Fruit fly (Drosophila melanogaster) whole organism, wandering third instar larva: ENCODE measurements around the gene trr.

ENCODE experiments used
- Abd-B ChIP-seq: fragments of >200 bp; optimal IDR thresholded peaks from 2 replicates; lab custom pipeline; 2017; ENCODE audit warnings: missing biosample characterization, missing genetic modification characterization
- CG32264 ChIP-seq: fragments of 200-800 bp; sonication (Bioruptor generic); optimal IDR thresholded peaks from 2 replicates; lab custom pipeline; 2016; ENCODE audit warnings: missing biosample characterization, missing genetic modification characterization
- CG9705 ChIP-seq: fragments of 200-800 bp; sonication (Bioruptor generic); optimal IDR thresholded peaks from 2 replicates; lab custom pipeline; 2018; ENCODE audit warnings: missing biosample characterization, mild to moderate bottlenecking, missing genetic modification characterization
- CrebA ChIP-seq: fragments of 200-800 bp; sonication (Bioruptor generic); optimal IDR thresholded peaks from 2 replicates; lab custom pipeline; 2016; ENCODE audit warnings: missing biosample characterization, mild to moderate bottlenecking, missing genetic modification characterization, borderline replicate concordance
- Dfd ChIP-seq: fragments of >200 bp; optimal IDR thresholded peaks from 2 replicates; lab custom pipeline; 2017; ENCODE audit warnings: missing biosample characterization, missing genetic modification characterization
- Dif ChIP-seq: fragments of 200-275, 200-300 bp; sonication (Bioruptor generic); optimal IDR thresholded peaks from 2 replicates; lab custom pipeline; 2018; ENCODE audit warnings: missing biosample characterization, missing genetic modification characterization; ENCODE audit not compliant: partially characterized antibody
- GATAd ChIP-seq: sonication (Bioruptor generic); optimal IDR thresholded peaks from 2 replicates; lab custom pipeline; 2016; ENCODE audit warnings: missing biosample characterization, missing genetic modification characterization
- HLH106 ChIP-seq: fragments of 200-800 bp; optimal IDR thresholded peaks from 3 replicates; lab custom pipeline; 2019; ENCODE audit warnings: missing biosample characterization, mild to moderate bottlenecking, missing genetic modification characterization, moderate library complexity
- Hnf4 ChIP-seq: fragments of 200-800 bp; sonication (Bioruptor generic); optimal IDR thresholded peaks from 2 replicates; lab custom pipeline; 2016; ENCODE audit warnings: missing biosample characterization, mild to moderate bottlenecking, missing genetic modification characterization
- Hr78 ChIP-seq: fragments of >200 bp; optimal IDR thresholded peaks from 2 replicates; lab custom pipeline; 2017; ENCODE audit warnings: missing biosample characterization, missing genetic modification characterization
- Hr83 ChIP-seq: fragments of 200-300 bp; sonication (Bioruptor generic); optimal IDR thresholded peaks from 2 replicates; lab custom pipeline; 2016; ENCODE audit warnings: missing biosample characterization, mild to moderate bottlenecking, missing genetic modification characterization, moderate library complexity; ENCODE audit not compliant: poor library complexity, severe bottlenecking
- Jra ChIP-seq: sonication (Bioruptor generic); optimal IDR thresholded peaks from 2 replicates; lab custom pipeline; 2016; ENCODE audit warnings: missing biosample characterization, missing genetic modification characterization
- Mio ChIP-seq: sonication (Bioruptor generic); optimal IDR thresholded peaks from 2 replicates; lab custom pipeline; 2016; ENCODE audit warnings: missing biosample characterization, missing genetic modification characterization
- Myc ChIP-seq: fragments of >200 bp; optimal IDR thresholded peaks from 2 replicates; lab custom pipeline; 2017
- N ChIP-seq: fragments of >200 bp; optimal IDR thresholded peaks from 2 replicates; lab custom pipeline; 2018; ENCODE audit warnings: missing biosample characterization, missing external identifiers, missing genetic modification characterization
- OdsH ChIP-seq: fragments of 200-800 bp; sonication (Bioruptor generic); optimal IDR thresholded peaks from 2 replicates; lab custom pipeline; 2016; ENCODE audit warnings: missing biosample characterization, mild to moderate bottlenecking, missing genetic modification characterization
- Rel ChIP-seq, 2 experiments: fragments of 200-800 bp; sonication (Bioruptor generic) in 1 of 2; optimal IDR thresholded peaks; 2 replicates in 1 of 2; 3 replicates in 1 of 2; lab custom pipeline; 2016 to 2019; ENCODE audit warnings: mild to moderate bottlenecking in 2 of 2, missing biosample characterization in 2 of 2, missing genetic modification characterization in 2 of 2, moderate library complexity in 1 of 2
- Sp1 ChIP-seq: fragments of 200-800 bp; sonication (Bioruptor generic); optimal IDR thresholded peaks from 3 replicates; lab custom pipeline; 2019; ENCODE audit warnings: missing biosample characterization, mild to moderate bottlenecking, missing genetic modification characterization, moderate library complexity
- Vsx2 ChIP-seq: fragments of 200-300, 225-300 bp; sonication (Bioruptor generic); optimal IDR thresholded peaks from 2 replicates; lab custom pipeline; 2018; ENCODE audit warnings: missing biosample characterization, missing genetic modification characterization; ENCODE audit not compliant: partially characterized antibody
- br ChIP-seq: fragments of 200-800 bp; sonication (Bioruptor generic); optimal IDR thresholded peaks from 2 replicates; lab custom pipeline; 2016; ENCODE audit warnings: missing biosample characterization, missing genetic modification characterization
- brk ChIP-seq: fragments of 200-800 bp; sonication (Bioruptor generic); optimal IDR thresholded peaks from 2 replicates; lab custom pipeline; 2016; ENCODE audit warnings: missing biosample characterization, mild to moderate bottlenecking, missing genetic modification characterization
- dl ChIP-seq, 2 experiments: fragments of 175-275, 200-275 bp in 1 of 2; fragments of 200-275 bp in 1 of 2; sonication (Bioruptor generic); optimal IDR thresholded peaks; lab custom pipeline; 2018; ENCODE audit warnings: mild to moderate bottlenecking in 2 of 2, missing biosample characterization in 2 of 2, missing genetic modification characterization in 2 of 2, moderate library complexity in 2 of 2; ENCODE audit not compliant: partially characterized antibody in 2 of 2, insufficient read depth in 1 of 2
- dmrt93B ChIP-seq: fragments of 200-800 bp; sonication (Bioruptor generic); optimal IDR thresholded peaks from 2 replicates; lab custom pipeline; 2018; ENCODE audit warnings: missing biosample characterization, mild to moderate bottlenecking, missing genetic modification characterization
- dsf ChIP-seq: sonication (Bioruptor generic); optimal IDR thresholded peaks from 2 replicates; lab custom pipeline; 2016; ENCODE audit warnings: missing biosample characterization, missing genetic modification characterization, borderline replicate concordance
- ey ChIP-seq: fragments of 200-800 bp; sonication (Bioruptor generic); optimal IDR thresholded peaks from 2 replicates; lab custom pipeline; 2016; ENCODE audit warnings: missing biosample characterization, missing genetic modification characterization
- foxo ChIP-seq, 2 experiments: fragments of 200-800 bp; sonication (Bioruptor generic); optimal IDR thresholded peaks; 2 replicates in 1 of 2; 3 replicates in 1 of 2; lab custom pipeline; 2016 to 2017; ENCODE audit warnings: missing biosample characterization in 2 of 2, missing genetic modification characterization in 2 of 2
- fru ChIP-seq: fragments of 200-800 bp; sonication (Bioruptor generic); optimal IDR thresholded peaks from 3 replicates; lab custom pipeline; 2016; ENCODE audit warnings: missing biosample characterization, mild to moderate bottlenecking, missing genetic modification characterization
- h ChIP-seq: fragments of 200-800 bp; sonication (Bioruptor generic); optimal IDR thresholded peaks from 3 replicates; lab custom pipeline; 2016; ENCODE audit warnings: missing biosample characterization, mild to moderate bottlenecking, missing genetic modification characterization
- jim ChIP-seq: fragments of 175-275, 200-325 bp; sonication (Bioruptor generic); optimal IDR thresholded peaks from 2 replicates; lab custom pipeline; 2016; ENCODE audit warnings: missing biosample characterization, mild to moderate bottlenecking, missing genetic modification characterization
- pan ChIP-seq: fragments of >200 bp; optimal IDR thresholded peaks from 2 replicates; lab custom pipeline; 2017
- psq ChIP-seq: fragments of 200-800 bp; sonication (Bioruptor generic); optimal IDR thresholded peaks from 3 replicates; lab custom pipeline; 2017; ENCODE audit warnings: missing biosample characterization, mild to moderate bottlenecking, missing genetic modification characterization, moderate library complexity
- rgr ChIP-seq: fragments of 200-800 bp; sonication (Bioruptor generic); optimal IDR thresholded peaks from 3 replicates; lab custom pipeline; 2016; ENCODE audit warnings: missing biosample characterization, mild to moderate bottlenecking, missing genetic modification characterization
- sage ChIP-seq: fragments of 200-800 bp; sonication (Bioruptor generic); optimal IDR thresholded peaks from 2 replicates; lab custom pipeline; 2016; ENCODE audit warnings: missing biosample characterization, mild to moderate bottlenecking, missing genetic modification characterization
- sv ChIP-seq: fragments of 200-800 bp; sonication (Bioruptor generic); optimal IDR thresholded peaks from 3 replicates; lab custom pipeline; 2016; ENCODE audit warnings: missing biosample characterization, missing genetic modification characterization
- tai ChIP-seq: sonication (Bioruptor generic); optimal IDR thresholded peaks from 2 replicates; lab custom pipeline; 2016; ENCODE audit warnings: missing biosample characterization, missing genetic modification characterization
- usp ChIP-seq: fragments of >200 bp; optimal IDR thresholded peaks from 2 replicates; lab custom pipeline; 2017; ENCODE audit warnings: missing biosample characterization, missing genetic modification characterization
- woc ChIP-seq: sonication (Bioruptor generic); optimal IDR thresholded peaks from 2 replicates; lab custom pipeline; 2016; ENCODE audit warnings: missing biosample characterization, mild to moderate bottlenecking, missing genetic modification characterization

trr gene

DNA sequence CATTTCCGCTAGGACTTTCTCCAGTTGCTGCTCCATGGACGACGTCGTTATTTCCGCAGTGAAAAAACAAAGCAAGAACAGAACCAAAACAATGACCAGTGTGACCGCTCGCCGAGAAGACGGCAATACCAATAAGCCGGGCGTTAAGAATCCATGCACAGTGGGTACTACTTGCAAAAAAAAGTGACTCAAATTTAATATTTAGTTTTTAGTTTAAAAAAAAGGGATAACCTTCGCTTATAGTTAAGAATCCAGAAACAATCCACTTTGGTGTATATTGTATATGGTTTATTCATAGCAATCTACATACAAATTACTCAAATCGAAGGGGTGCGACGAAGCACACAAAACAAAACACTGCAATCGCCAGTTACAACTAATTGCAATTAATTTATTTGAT, 30.9 kb downstream of the trr start, which contains the start of gene Lamtor5:
Gene Lamtor5 (minus strand): TSS at position 105 of the 400 bp plus-strand sequence.
- TF ChIP-seq Hr83 (GFP tag; lab: Kevin White, UChicago), result peak; percentile 1
- peak; percentile 54 for TF ChIP-seq fru (GFP tag; lab: Kevin White, UChicago)
- TF ChIP-seq Dif, result no peak
- TF ChIP-seq Sp1 (GFP tag; lab: Kevin White, UChicago), result peak; percentile 51
- TF ChIP-seq woc (GFP tag; lab: Kevin White, UChicago), result peak; percentile 68
- TF ChIP-seq Hnf4 (GFP tag; lab: Kevin White, UChicago), result peak; percentile 58
- peak; percentile 19 for TF ChIP-seq br (GFP tag; lab: Kevin White, UChicago)
- TF ChIP-seq dl (GFP tag; optimal IDR thresholded peaks at IDR 0.05; lab: Kevin White, UChicago; ENCODE audit: insufficient read depth in 1 of 2, partially characterized antibody in 2 of 2), result no peak
- no peak for TF ChIP-seq brk
- TF ChIP-seq HLH106, result peak; percentile 57
- TF ChIP-seq ey (GFP tag; lab: Kevin White, UChicago), result peak; percentile 35
- no peak for TF ChIP-seq CrebA
- TF ChIP-seq Rel (GFP tag; optimal IDR thresholded peaks at IDR 0.05; lab: Kevin White, UChicago), result no peak
- TF ChIP-seq Rel (tag; optimal IDR thresholded peaks at IDR 0.05; lab: Kevin White, UChicago), result peak; percentile 43
- TF ChIP-seq tai (GFP tag; lab: Kevin White, UChicago), result no peak
- peak; percentile 54 for TF ChIP-seq h (GFP tag; lab: Kevin White, UChicago)
- TF ChIP-seq psq (GFP tag; lab: Kevin White, UChicago), result peak; percentile 36
- no peak for TF ChIP-seq sv (GFP tag; lab: Kevin White, UChicago)
- peak; percentile 34 for TF ChIP-seq Jra (GFP tag; lab: Kevin White, UChicago)
- TF ChIP-seq Mio (GFP tag; lab: Kevin White, UChicago), result no peak
- TF ChIP-seq foxo (GFP tag; optimal IDR thresholded peaks at IDR 0.05; lab: Kevin White, UChicago), result peak in 1 of 2 experiments; percentile 50
- no peak for TF ChIP-seq dmrt93B
- TF ChIP-seq rgr (GFP tag; lab: Kevin White, UChicago), result peak; percentile 39

DNA sequence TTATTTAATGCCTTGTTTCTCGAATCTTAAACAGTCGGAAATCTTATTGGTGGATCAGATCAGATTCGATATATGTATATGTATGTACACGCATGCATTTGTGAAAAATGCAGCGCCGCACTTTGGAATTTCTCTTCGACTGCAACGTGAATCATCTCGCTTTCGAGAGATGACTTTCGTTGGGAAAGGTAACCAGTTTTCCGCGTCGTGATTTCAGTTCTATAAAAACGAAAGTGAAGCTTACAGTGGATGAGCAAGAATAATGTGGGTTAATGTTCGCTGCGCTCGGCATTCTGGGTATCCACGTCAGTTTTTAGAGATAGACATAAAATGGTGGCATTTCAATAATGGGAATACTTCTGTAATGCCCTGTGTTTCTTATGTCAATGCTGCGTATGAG, 33.1 kb downstream of the trr start:
- TF ChIP-seq Hr78 (GFP tag; lab: Kevin White, UChicago) (no peak), Jra (GFP tag; lab: Kevin White, UChicago) (no peak), CG9705 (GFP tag; lab: Kevin White, UChicago) (no peak)

DNA sequence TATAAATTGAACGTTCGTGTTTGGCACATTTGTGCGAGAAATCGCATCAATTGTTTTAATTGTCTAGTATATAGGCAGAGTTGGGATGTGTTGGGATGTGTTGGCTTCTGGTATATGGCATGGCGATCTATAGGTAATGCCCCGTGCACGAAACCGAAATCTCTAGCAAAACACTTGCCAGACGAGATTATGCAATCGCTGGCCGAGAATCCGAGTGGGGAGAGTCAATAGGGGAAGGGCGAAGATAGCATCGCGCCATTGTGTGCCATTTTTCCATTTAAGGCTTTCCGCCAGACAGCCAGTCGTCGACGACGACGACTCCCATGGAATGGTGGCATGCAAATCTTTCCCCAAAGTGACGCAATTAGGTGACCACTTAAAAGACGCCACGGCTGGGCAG, 34.9 kb downstream of the trr start:
- TF ChIP-seq psq (GFP tag; lab: Kevin White, UChicago) (no peak), Rel (GFP tag; optimal IDR thresholded peaks at IDR 0.05; lab: Kevin White, UChicago) (no peak), Rel (tag; optimal IDR thresholded peaks at IDR 0.05; lab: Kevin White, UChicago) (peak; percentile 60)

DNA sequence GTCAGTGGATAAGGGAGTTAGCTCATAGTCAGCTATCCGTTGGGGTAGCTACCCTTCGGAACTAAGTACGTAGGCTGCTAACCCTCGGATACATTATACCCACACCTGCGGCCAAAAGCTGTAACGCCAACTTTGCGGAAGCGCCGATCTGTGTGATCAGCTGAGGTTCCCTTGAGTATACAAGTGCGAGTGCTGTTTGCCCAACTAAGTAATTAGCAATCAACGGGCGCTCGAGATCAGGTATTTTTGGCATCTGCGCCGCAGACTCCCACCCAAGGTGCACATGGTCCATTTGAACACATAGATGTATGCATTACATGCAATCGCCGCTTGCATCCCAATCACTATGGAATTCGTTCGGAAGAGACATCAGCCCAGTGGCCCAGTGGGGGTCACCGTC, 35.7 kb downstream of the trr start:
- TF ChIP-seq fru (GFP tag; lab: Kevin White, UChicago) (peak; percentile 27), Hnf4 (GFP tag; lab: Kevin White, UChicago) (peak; percentile 41), CrebA (no peak), brk (no peak), psq (GFP tag; lab: Kevin White, UChicago) (no peak), rgr (GFP tag; lab: Kevin White, UChicago) (peak; percentile 53), Sp1 (GFP tag; lab: Kevin White, UChicago) (peak; percentile 45), CG32264 (GFP tag; lab: Kevin White, UChicago) (peak; percentile 53), sv (GFP tag; lab: Kevin White, UChicago) (peak; percentile 11), br (GFP tag; lab: Kevin White, UChicago) (peak; percentile 40), N (GFP tag; lab: Kevin White, UChicago) (no peak), foxo (GFP tag; optimal IDR thresholded peaks at IDR 0.05; lab: Kevin White, UChicago) (peak in 1 of 2 experiments; percentile 57), Dfd (GFP tag; lab: Kevin White, UChicago) (no peak), Abd-B (GFP tag; lab: Kevin White, UChicago) (no peak), tai (GFP tag; lab: Kevin White, UChicago) (no peak), CG9705 (GFP tag; lab: Kevin White, UChicago) (peak; percentile 11), HLH106 (peak; percentile 17), usp (GFP tag; lab: Kevin White, UChicago) (no peak), sage (GFP tag; lab: Kevin White, UChicago) (no peak), Myc (no peak), dsf (GFP tag; lab: Kevin White, UChicago) (no peak), pan (lab: Kevin White, UChicago) (no peak), GATAd (GFP tag; lab: Kevin White, UChicago) (peak; percentile 13), Hr83 (GFP tag; lab: Kevin White, UChicago) (peak; percentile 98), OdsH (GFP tag; lab: Kevin White, UChicago) (peak; percentile 43), Rel (GFP tag; optimal IDR thresholded peaks at IDR 0.05; lab: Kevin White, UChicago) (no peak), Rel (tag; optimal IDR thresholded peaks at IDR 0.05; lab: Kevin White, UChicago) (no peak), Dif (no peak), Jra (GFP tag; lab: Kevin White, UChicago) (peak; percentile 25), dl (GFP tag; optimal IDR thresholded peaks at IDR 0.05; lab: Kevin White, UChicago; ENCODE audit: insufficient read depth in 1 of 2, partially characterized antibody in 2 of 2) (no peak), Vsx2 (GFP tag; lab: Kevin White, UChicago) (no peak), h (GFP tag; lab: Kevin White, UChicago) (peak; percentile 82), woc (GFP tag; lab: Kevin White, UChicago) (no peak), Hr78 (GFP tag; lab: Kevin White, UChicago) (no peak), Mio (GFP tag; lab: Kevin White, UChicago) (no peak), jim (GFP tag; lab: Kevin White, UChicago) (peak; percentile 62)
